Fruit fly (Drosophila melanogaster) ovary, adult (tissue): ENCODE results near the gene Dhc93AB.

ENCODE experiments used
- CG17801 ChIP-seq: fragments of 200-800 bp; optimal IDR thresholded peaks from 2 replicates; lab custom pipeline; 2019; ENCODE audit warnings: missing biosample characterization, mild to moderate bottlenecking, missing genetic modification characterization, moderate library complexity; ENCODE audit not compliant: partially characterized antibody

Dhc93AB gene

dm6 chr3R:21042399-21042798 lies at the start of gene Dhc93AB:
TSS of gene Dhc93AB (minus strand) at chr3R:21042499.
- TF ChIP-seq CG17801 (GFP tag; lab: Kevin White, UChicago) = no peak

- TF ChIP-seq CG17801 (GFP tag; lab: Kevin White, UChicago) = no peak
These were observed 49.7 kb upstream of the Dhc93AB start for dm6 chr3R:21092036-21092435.

DNA sequence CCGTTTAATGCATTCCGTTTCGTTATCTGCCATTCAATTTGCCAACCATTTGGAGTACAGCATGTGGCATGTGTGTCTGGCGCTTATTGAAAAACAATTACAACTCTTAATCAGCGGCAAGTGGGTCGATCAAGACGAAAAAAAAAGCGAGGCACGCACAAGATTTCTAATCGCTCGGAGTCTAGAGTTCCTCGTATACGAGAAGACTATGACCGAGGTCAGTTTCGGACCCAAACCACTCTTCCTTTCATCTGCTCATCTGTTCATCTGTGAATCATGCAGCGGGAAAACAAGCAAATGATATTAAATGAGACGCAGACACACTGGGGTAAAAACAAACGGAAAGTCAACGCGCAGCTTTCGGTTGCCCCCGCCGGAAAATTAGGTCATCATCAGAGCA lies 49.2 kb upstream of the Dhc93AB start:
- no peak for TF ChIP-seq CG17801 (GFP tag; lab: Kevin White, UChicago)

- no peak for TF ChIP-seq CG17801 (GFP tag; lab: Kevin White, UChicago)
These were observed 48.1 kb upstream of the Dhc93AB start for dm6 chr3R:21090230-21091021.

DNA sequence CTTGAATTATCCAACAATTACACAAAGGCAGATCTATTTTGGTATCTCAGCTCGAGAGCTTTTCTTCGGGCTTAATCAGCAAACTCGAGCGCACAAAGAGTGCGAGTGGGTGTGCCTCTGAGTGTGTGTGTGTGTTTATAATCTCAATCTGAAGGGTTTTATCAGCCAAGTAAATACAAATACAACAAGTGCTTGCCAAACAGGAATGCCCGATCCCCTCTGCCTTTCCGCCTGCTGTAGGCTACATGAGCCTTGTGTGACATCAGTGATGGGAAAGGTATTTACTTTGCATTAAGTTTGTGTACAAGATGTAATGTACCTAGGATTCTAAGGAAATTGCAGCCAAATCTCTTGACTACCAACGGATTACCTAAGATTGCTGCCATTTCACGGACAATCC lies 47.1 kb upstream of the Dhc93AB start:
- no peak for TF ChIP-seq CG17801 (GFP tag; lab: Kevin White, UChicago)

DNA sequence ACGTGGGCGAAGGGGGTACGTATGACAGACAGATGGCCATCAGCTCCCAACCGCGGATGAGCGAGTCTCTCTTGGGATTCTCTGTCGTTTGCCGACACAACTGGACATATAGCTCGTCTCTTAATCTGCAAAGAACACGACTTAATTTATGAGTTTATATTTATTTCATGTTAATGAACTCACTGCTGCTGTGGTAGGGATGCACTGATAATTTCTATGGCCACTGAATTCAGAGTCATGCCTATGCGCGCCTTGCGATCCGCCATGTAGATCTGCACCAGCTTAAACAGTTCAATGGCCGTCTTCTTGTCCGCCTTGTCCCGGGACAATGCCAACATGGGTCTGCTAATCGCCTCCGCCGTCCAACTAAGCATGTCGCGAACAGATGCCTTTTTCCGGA lies 42.7 kb upstream of the Dhc93AB start:
- no peak for TF ChIP-seq CG17801 (GFP tag; lab: Kevin White, UChicago)

- TF ChIP-seq CG17801 (GFP tag; lab: Kevin White, UChicago) = no peak
These were observed 38.7 kb upstream of the Dhc93AB start, which contains the start of gene HHEX for dm6 chr3R:21080876-21081586. TSS of gene HHEX (minus strand) at chr3R:21080926.

DNA sequence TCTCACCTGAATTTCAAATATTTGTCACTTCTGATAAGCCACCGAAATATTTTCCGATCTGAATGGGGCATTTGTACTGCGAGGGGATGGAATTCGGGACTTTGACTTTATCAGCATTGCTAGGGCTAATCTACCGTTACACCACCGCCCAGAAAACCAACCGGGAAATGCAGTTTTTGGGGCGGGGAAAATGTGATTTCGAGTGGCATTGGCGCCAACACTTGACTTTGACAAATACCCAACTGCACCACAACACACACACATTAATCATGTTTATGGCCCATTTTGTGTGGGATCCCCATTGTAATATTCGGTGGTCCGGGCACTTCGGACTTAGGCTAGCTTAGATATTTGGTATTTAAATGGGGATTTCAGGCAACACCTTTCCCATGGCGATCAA lies 36.7 kb upstream of the Dhc93AB start:
- TF ChIP-seq CG17801 (GFP tag; lab: Kevin White, UChicago) = no peak

DNA sequence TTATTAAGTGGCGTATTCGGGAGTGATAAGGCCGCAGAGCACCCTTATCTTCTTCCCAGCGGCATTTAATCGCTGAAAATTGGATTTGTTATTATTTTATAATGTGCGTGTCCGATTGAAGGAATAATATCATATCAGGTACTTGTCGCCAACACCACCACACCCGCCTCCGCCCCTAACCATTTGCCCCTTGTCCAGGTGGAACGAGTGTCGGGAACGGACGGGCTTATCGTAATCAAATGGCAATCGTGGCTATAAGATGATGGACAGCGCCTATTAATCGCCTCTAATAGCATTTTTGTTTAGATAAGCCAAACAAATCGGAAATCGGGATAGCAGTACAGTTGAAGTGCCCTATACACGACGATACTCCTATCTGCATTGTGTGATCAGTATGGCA lies 35.9 kb upstream of the Dhc93AB start:
- TF ChIP-seq CG17801 (GFP tag; lab: Kevin White, UChicago) = no peak

DNA sequence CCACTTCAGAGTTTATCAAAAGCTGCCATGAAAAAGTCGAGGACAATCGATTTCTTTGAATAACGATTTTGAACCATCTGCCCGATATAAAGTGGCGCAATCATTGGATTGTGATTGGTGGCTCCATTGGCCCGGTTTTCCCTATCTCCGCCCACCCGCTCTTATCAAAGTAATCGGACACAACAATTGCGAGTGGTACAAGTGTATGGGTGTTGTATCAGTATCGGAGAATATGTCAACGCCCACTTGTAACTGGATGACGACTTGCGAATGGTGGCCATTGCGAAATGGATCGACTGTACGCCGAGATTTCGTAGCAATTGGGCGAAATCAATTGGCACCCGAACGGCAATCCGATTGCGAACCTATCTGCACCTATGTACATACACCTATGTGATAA lies 35.3 kb upstream of the Dhc93AB start:
- TF ChIP-seq CG17801 (GFP tag; lab: Kevin White, UChicago) = no peak

DNA sequence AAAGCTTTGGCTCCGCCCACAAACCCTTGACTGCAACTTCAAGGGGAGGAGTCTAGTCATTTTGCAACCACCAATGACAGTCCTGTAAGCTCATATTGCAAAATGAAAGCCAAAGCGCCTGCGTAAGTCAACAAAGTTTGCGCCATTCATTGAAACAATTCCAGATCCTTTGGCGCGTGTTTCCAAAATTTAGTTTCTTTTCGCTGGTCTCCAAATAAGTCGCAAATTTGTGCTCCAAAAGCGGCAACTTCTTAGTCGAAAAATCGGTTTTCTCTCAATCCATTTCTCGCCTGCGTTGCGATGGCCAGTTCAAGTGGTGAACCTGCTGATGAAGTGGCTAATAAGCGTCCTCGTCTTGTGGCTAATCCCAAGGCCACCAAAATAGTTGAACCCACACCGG lies 31.4 kb upstream of the Dhc93AB start, which contains the start of gene dmrt93B:
dmrt93B (plus strand) TSS at position 301 of the 400 bp plus-strand sequence.
- no peak for TF ChIP-seq CG17801 (GFP tag; lab: Kevin White, UChicago)

dm6 chr3R:21073141-21073540 lies 30.8 kb upstream of the Dhc93AB start, which contains the start of gene r-l:
TSS of gene r-l (minus strand) at chr3R:21073319.
- no peak for TF ChIP-seq CG17801 (GFP tag; lab: Kevin White, UChicago)

DNA sequence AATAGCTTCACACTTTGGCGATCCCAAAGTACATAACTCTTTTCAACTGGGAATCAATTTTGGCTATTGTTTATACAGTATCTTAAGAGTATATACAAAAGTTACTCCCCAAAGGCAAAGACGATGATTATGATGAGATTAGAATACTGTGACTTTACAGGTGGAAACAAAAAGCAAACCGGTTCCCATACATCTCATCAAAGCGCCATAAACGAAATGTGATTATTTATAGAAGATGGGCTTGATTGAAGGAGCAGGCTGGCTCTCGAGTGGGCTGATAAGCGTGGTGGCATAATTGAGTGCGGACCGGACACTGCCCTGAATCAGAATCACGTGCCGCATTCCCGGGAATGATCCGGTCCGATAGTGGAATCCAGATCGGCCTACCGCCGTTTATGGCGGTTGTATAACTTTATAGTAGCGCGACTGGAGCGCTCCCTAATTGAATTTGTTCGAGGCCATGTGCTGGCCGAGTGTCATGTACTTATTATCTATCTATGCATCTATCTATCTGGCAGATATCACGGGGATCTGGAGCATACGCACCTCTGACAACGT lies 29.7 kb upstream of the Dhc93AB start:
- TF ChIP-seq CG17801 (GFP tag; lab: Kevin White, UChicago) = no peak

- TF ChIP-seq CG17801 (GFP tag; lab: Kevin White, UChicago) = no peak
These were observed 29.0 kb upstream of the Dhc93AB start for dm6 chr3R:21071312-21071711.

DNA sequence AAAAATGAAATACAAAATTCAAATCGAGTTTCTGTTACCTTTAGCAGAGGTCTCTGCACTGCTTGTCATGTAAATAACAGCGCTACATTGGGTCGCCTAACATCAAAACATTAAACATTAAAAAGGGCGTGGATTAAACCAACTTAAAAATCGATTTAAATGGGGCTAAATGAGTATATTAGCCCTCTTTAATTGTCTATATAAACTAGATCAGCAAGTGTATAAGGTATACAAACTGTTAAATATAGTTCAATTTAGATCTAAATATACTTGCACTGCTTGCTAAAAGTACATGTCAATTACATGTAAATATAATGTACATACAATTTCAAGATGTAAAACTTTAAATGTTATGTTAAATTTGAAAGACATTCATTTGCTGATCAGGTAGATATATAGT lies 27.4 kb upstream of the Dhc93AB start:
- TF ChIP-seq CG17801 (GFP tag; lab: Kevin White, UChicago) = no peak
